Fruit fly (Drosophila melanogaster): Measurements from ENCODE around the gene CG44838.

- peak; percentile 12 for TF ChIP-seq CG9948 (tag; optimal IDR thresholded peaks at IDR 0.05)
- no peak for TF ChIP-seq gl (tag; optimal IDR thresholded peaks at IDR 0.05)
- TF ChIP-seq fd96Ca (GFP tag; IDR thresholded peaks at IDR 0.05), result no peak
- peak; percentile 43; the same call in 1 of the 3 replicates for TF ChIP-seq CG4496 (GFP tag; IDR thresholded peaks at IDR 0.05)
- peak; percentile 24 for TF ChIP-seq Snoo (tag; optimal IDR thresholded peaks at IDR 0.05)
- no peak for TF ChIP-seq Pif1B (GFP tag; optimal IDR thresholded peaks at IDR 0.05)
- TF ChIP-seq CG8159 (tag; optimal IDR thresholded peaks at IDR 0.05), result peak; percentile 9
These were observed 36.3 kb upstream of the CG44838 start for dm6 chr3L:9424528-9424911.
